Worm (Caenorhabditis elegans) whole organism, midembryonic: ENCODE results near the gene his-3.

Experiments
- cog-1 ChIP-seq: sonication (generic microtip); optimal IDR thresholded peaks from 2 replicates; lab custom pipeline; 2016; ENCODE audit warnings: missing genetic modification characterization, missing compliant biosample characterization
- flt-1 ChIP-seq: fragments of 200-800 bp; sonication (Bioruptor generic); IDR thresholded peaks from 2 replicates; pipeline ENCODE4 v1.3.6; 2022; ENCODE audit warnings: missing genetic modification characterization, missing compliant biosample characterization
- tab-1 ChIP-seq: fragments of 200-800 bp; sonication (Bioruptor generic); IDR thresholded peaks from 2 replicates; pipeline ENCODE4 v1.3.6; 2022; ENCODE audit warnings: missing genetic modification characterization, missing compliant biosample characterization
- ztf-29 ChIP-seq: fragments of 200-800 bp; sonication (Bioruptor generic); IDR thresholded peaks from 2 replicates; pipeline ENCODE4 v1.3.6; 2022; ENCODE audit warnings: missing genetic modification reagents, missing genetic modification characterization, missing compliant biosample characterization

DNA sequence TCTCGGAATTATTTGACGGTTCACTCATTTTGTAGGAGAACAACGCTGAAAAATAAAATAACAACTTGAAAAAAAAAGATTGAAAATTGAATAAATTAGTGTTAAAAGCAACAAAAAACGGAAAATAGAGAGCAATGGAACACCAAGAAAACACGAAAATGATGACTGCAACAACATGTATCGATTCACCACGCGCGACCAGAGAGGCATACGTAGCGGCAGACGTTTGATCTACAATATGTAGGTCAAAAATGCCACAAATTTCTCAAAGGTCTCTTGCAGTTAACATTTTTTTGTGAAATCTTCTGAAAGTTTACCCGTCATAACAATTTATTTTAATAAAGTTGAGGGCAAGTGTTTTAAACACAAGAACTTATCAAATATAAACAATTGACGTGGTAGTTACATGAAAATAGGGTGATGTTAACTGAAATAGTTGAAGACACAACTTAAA lies 16.4 kb downstream of the his-3 start, which contains the start of gene F14H3.5:
- no peak for TF ChIP-seq cog-1
- TF ChIP-seq ztf-29 (GFP tag; lab: Robert Waterston, UW) = no peak
- TF ChIP-seq flt-1 (GFP tag; lab: Robert Waterston, UW) = no peak
- TF ChIP-seq tab-1 (GFP tag; lab: Robert Waterston, UW) = no peak
